Fruit fly (Drosophila melanogaster): ENCODE data around the gene CG12121.

dm6 chrX:9250161-9250831 lies 18.1 kb upstream of the CG12121 start, which contains the start of gene CG17754:
- TF ChIP-seq kay (GFP tag; ENCODE audit: borderline replicate concordance) (no peak), CG7101 (tag; optimal IDR thresholded peaks at IDR 0.05) (peak; percentile 11), CG12768 (GFP tag; optimal IDR thresholded peaks at IDR 0.05) (no peak), CG1620 (GFP tag; optimal IDR thresholded peaks at IDR 0.05) (peak; percentile 17), Mnt (GFP tag; optimal IDR thresholded peaks at IDR 0.05) (peak; percentile 46), Clk (GFP tag; optimal IDR thresholded peaks at IDR 0.05) (no peak)
